Worm (Caenorhabditis elegans): ENCODE data around the gene hex-3.

hex-3 gene

ce11 chrIII:10820592-10821242, 28.3 kb upstream of the hex-3 start:
- TF ChIP-seq unc-62 (GFP tag; optimal IDR thresholded peaks at IDR 0.05), result no peak
- TF ChIP-seq pqm-1 (tag; optimal IDR thresholded peaks at IDR 0.05), result peak; percentile 68
- TF ChIP-seq elt-2 (tag; optimal IDR thresholded peaks at IDR 0.05), result peak; percentile 67
- peak; percentile 14 for TF ChIP-seq pha-4 (tag; optimal IDR thresholded peaks at IDR 0.05)

ce11 chrIII:10822494-10823113, 26.4 kb upstream of the hex-3 start:
- TF ChIP-seq fos-1 (tag; optimal IDR thresholded peaks at IDR 0.05) (no peak), ceh-28 (tag; optimal IDR thresholded peaks at IDR 0.05) (no peak), ama-1 (optimal IDR thresholded peaks at IDR 0.05) (no peak), nhr-12 (tag; optimal IDR thresholded peaks at IDR 0.05) (no peak), fkh-10 (GFP tag; optimal IDR thresholded peaks at IDR 0.05) (no peak), ztf-4 (tag; optimal IDR thresholded peaks at IDR 0.05) (no peak), R02D3.7 (tag; optimal IDR thresholded peaks at IDR 0.05) (no peak), nhr-28 (tag; optimal IDR thresholded peaks at IDR 0.05) (no peak), ztf-11 (tag; optimal IDR thresholded peaks at IDR 0.05) (no peak), egl-5 (tag; optimal IDR thresholded peaks at IDR 0.05) (no peak), pqm-1 (tag; optimal IDR thresholded peaks at IDR 0.05) (peak; percentile 81), snpc-4 (tag; optimal IDR thresholded peaks at IDR 0.05) (no peak), nhr-23 (tag; optimal IDR thresholded peaks at IDR 0.05) (no peak), ceh-82 (tag; optimal IDR thresholded peaks at IDR 0.05) (no peak), skn-1 (tag; optimal IDR thresholded peaks at IDR 0.05) (no peak), tbx-2 (tag; optimal IDR thresholded peaks at IDR 0.05) (no peak), lin-39 (tag; optimal IDR thresholded peaks at IDR 0.05) (no peak), elt-1 (tag; optimal IDR thresholded peaks at IDR 0.05) (no peak), nhr-77 (tag; optimal IDR thresholded peaks at IDR 0.05) (no peak), nhr-67 (tag; optimal IDR thresholded peaks at IDR 0.05) (no peak), nhr-25 (tag; optimal IDR thresholded peaks at IDR 0.05) (no peak), lsy-12 (tag; optimal IDR thresholded peaks at IDR 0.05) (no peak), nfya-1 (tag; optimal IDR thresholded peaks at IDR 0.05; ENCODE audit: insufficient read depth) (no peak), mdl-1 (tag; optimal IDR thresholded peaks at IDR 0.05) (no peak), elt-2 (tag; optimal IDR thresholded peaks at IDR 0.05) (peak; percentile 98), pha-4 (tag; optimal IDR thresholded peaks at IDR 0.05) (peak; percentile 34), sea-2 (GFP tag; optimal IDR thresholded peaks at IDR 0.05) (no peak), mml-1 (tag; optimal IDR thresholded peaks at IDR 0.05) (no peak), ceh-16 (tag; optimal IDR thresholded peaks at IDR 0.05) (no peak), hmg-11 (tag; optimal IDR thresholded peaks at IDR 0.05) (no peak), jun-1 (tag; optimal IDR thresholded peaks at IDR 0.05) (peak; percentile 47)

- no peak for TF ChIP-seq mml-1 (tag; optimal IDR thresholded peaks at IDR 0.05)
- TF ChIP-seq egl-5 (tag; optimal IDR thresholded peaks at IDR 0.05), result peak; percentile 4
Measured at ce11 chrIII:10824206-10824605, 24.8 kb upstream of the hex-3 start.

- TF ChIP-seq ztf-11 (tag; optimal IDR thresholded peaks at IDR 0.05) (no peak), snpc-4 (tag; optimal IDR thresholded peaks at IDR 0.05) (no peak), ztf-4 (tag; optimal IDR thresholded peaks at IDR 0.05) (no peak), ceh-28 (tag; optimal IDR thresholded peaks at IDR 0.05) (no peak), tbx-2 (tag; optimal IDR thresholded peaks at IDR 0.05) (no peak), egl-5 (tag; optimal IDR thresholded peaks at IDR 0.05) (no peak), ZK546.5 (tag; optimal IDR thresholded peaks at IDR 0.05) (no peak), nhr-237 (tag; optimal IDR thresholded peaks at IDR 0.05) (no peak), lsy-12 (tag; optimal IDR thresholded peaks at IDR 0.05) (no peak), jun-1 (tag; optimal IDR thresholded peaks at IDR 0.05) (no peak), nhr-67 (tag; optimal IDR thresholded peaks at IDR 0.05) (no peak)
Measured at ce11 chrIII:10825088-10825487, 23.9 kb upstream of the hex-3 start.

- TF ChIP-seq eor-1 (tag; optimal IDR thresholded peaks at IDR 0.05) (no peak), nhr-25 (tag; optimal IDR thresholded peaks at IDR 0.05) (no peak), lsy-12 (tag; optimal IDR thresholded peaks at IDR 0.05) (no peak), R02D3.7 (tag; optimal IDR thresholded peaks at IDR 0.05) (no peak), lin-39 (tag; optimal IDR thresholded peaks at IDR 0.05) (no peak), nhr-12 (tag; optimal IDR thresholded peaks at IDR 0.05) (no peak), nfya-1 (tag; optimal IDR thresholded peaks at IDR 0.05; ENCODE audit: insufficient read depth) (no peak), nhr-23 (tag; optimal IDR thresholded peaks at IDR 0.05) (no peak), ceh-28 (tag; optimal IDR thresholded peaks at IDR 0.05) (no peak), tbx-2 (tag; optimal IDR thresholded peaks at IDR 0.05) (no peak), ceh-16 (tag; optimal IDR thresholded peaks at IDR 0.05) (no peak), mml-1 (tag; optimal IDR thresholded peaks at IDR 0.05) (no peak), unc-62 (GFP tag; optimal IDR thresholded peaks at IDR 0.05) (no peak), nhr-237 (tag; optimal IDR thresholded peaks at IDR 0.05) (no peak), elt-2 (tag; optimal IDR thresholded peaks at IDR 0.05) (no peak)
Measured at ce11 chrIII:10831483-10831882, 17.5 kb upstream of the hex-3 start.

Measured in whole organism, L3 larva.